Worm (Caenorhabditis elegans) whole organism, L1 larva: ENCODE measurements around the gene nlp-7.

Source experiments
- C16A3.4 ChIP-seq: fragments of 150-350 bp; optimal IDR thresholded peaks from 2 replicates; lab custom pipeline; 2014; ENCODE audit warnings: missing biosample characterization, missing genetic modification characterization
- ama-1 ChIP-seq: fragments of 150-350 bp; optimal IDR thresholded peaks from 2 replicates; lab custom pipeline; 2014
- ets-5 ChIP-seq: fragments of 200-800 bp; sonication (Bioruptor generic); IDR thresholded peaks from 2 replicates; pipeline ENCODE4 v1.3.6; 2022; ENCODE audit warnings: missing genetic modification characterization, missing compliant biosample characterization
- lin-35 ChIP-seq, 2 experiments: fragments of 150-350 bp; optimal IDR thresholded peaks; 2 replicates each; lab custom pipeline; 2014; ENCODE audit warnings: missing biosample characterization in 2 of 2, missing genetic modification characterization in 2 of 2, missing genetic modification reagents in 2 of 2
- lin-39 ChIP-seq: fragments of 150-350 bp; optimal IDR thresholded peaks from 2 replicates; lab custom pipeline; 2014; ENCODE audit warnings: missing biosample characterization, missing genetic modification reagents, missing genetic modification characterization
- nhr-11 ChIP-seq: fragments of 150-350 bp; optimal IDR thresholded peaks from 2 replicates; lab custom pipeline; 2014; ENCODE audit warnings: missing biosample characterization, missing genetic modification characterization
- tbx-2 ChIP-seq: sonication (generic microtip); optimal IDR thresholded peaks from 2 replicates; lab custom pipeline; 2016; ENCODE audit warnings: missing genetic modification characterization, missing compliant biosample characterization

ce11 chrX:8567166-8567565 lies 25.8 kb upstream of the nlp-7 start:
- no peak for TF ChIP-seq ets-5 (GFP tag; lab: Robert Waterston, UW)
- no peak for TF ChIP-seq ama-1
- no peak for TF ChIP-seq C16A3.4 (tag; lab: Kevin White, UChicago)
- no peak for TF ChIP-seq lin-39 (tag; lab: Kevin White, UChicago)
- TF ChIP-seq nhr-11 = no peak
- TF ChIP-seq tbx-2 (tag; lab: Kevin White, UChicago) = no peak
- no peak for TF ChIP-seq lin-35 (GFP tag; optimal IDR thresholded peaks at IDR 0.05; lab: Kevin White, UChicago)
